Fruit fly (Drosophila melanogaster) whole organism, wandering third instar larva: ENCODE data around the gene IP3K1.

ENCODE experiments used
- Abd-B ChIP-seq: fragments of >200 bp; optimal IDR thresholded peaks from 2 replicates; lab custom pipeline; 2017; ENCODE audit warnings: missing biosample characterization, missing genetic modification characterization
- CG32264 ChIP-seq: fragments of 200-800 bp; sonication (Bioruptor generic); optimal IDR thresholded peaks from 2 replicates; lab custom pipeline; 2016; ENCODE audit warnings: missing biosample characterization, missing genetic modification characterization
- CG9705 ChIP-seq: fragments of 200-800 bp; sonication (Bioruptor generic); optimal IDR thresholded peaks from 2 replicates; lab custom pipeline; 2018; ENCODE audit warnings: missing biosample characterization, mild to moderate bottlenecking, missing genetic modification characterization
- CrebA ChIP-seq: fragments of 200-800 bp; sonication (Bioruptor generic); optimal IDR thresholded peaks from 2 replicates; lab custom pipeline; 2016; ENCODE audit warnings: missing biosample characterization, mild to moderate bottlenecking, missing genetic modification characterization, borderline replicate concordance
- Dfd ChIP-seq: fragments of >200 bp; optimal IDR thresholded peaks from 2 replicates; lab custom pipeline; 2017; ENCODE audit warnings: missing biosample characterization, missing genetic modification characterization
- Dif ChIP-seq: fragments of 200-275, 200-300 bp; sonication (Bioruptor generic); optimal IDR thresholded peaks from 2 replicates; lab custom pipeline; 2018; ENCODE audit warnings: missing biosample characterization, missing genetic modification characterization; ENCODE audit not compliant: partially characterized antibody
- GATAd ChIP-seq: sonication (Bioruptor generic); optimal IDR thresholded peaks from 2 replicates; lab custom pipeline; 2016; ENCODE audit warnings: missing biosample characterization, missing genetic modification characterization
- HLH106 ChIP-seq: fragments of 200-800 bp; optimal IDR thresholded peaks from 3 replicates; lab custom pipeline; 2019; ENCODE audit warnings: missing biosample characterization, mild to moderate bottlenecking, missing genetic modification characterization, moderate library complexity
- Hnf4 ChIP-seq: fragments of 200-800 bp; sonication (Bioruptor generic); optimal IDR thresholded peaks from 2 replicates; lab custom pipeline; 2016; ENCODE audit warnings: missing biosample characterization, mild to moderate bottlenecking, missing genetic modification characterization
- Hr78 ChIP-seq: fragments of >200 bp; optimal IDR thresholded peaks from 2 replicates; lab custom pipeline; 2017; ENCODE audit warnings: missing biosample characterization, missing genetic modification characterization
- Hr83 ChIP-seq: fragments of 200-300 bp; sonication (Bioruptor generic); optimal IDR thresholded peaks from 2 replicates; lab custom pipeline; 2016; ENCODE audit warnings: missing biosample characterization, mild to moderate bottlenecking, missing genetic modification characterization, moderate library complexity; ENCODE audit not compliant: poor library complexity, severe bottlenecking
- Jra ChIP-seq: sonication (Bioruptor generic); optimal IDR thresholded peaks from 2 replicates; lab custom pipeline; 2016; ENCODE audit warnings: missing biosample characterization, missing genetic modification characterization
- Mio ChIP-seq: sonication (Bioruptor generic); optimal IDR thresholded peaks from 2 replicates; lab custom pipeline; 2016; ENCODE audit warnings: missing biosample characterization, missing genetic modification characterization
- Myc ChIP-seq: fragments of >200 bp; optimal IDR thresholded peaks from 2 replicates; lab custom pipeline; 2017
- N ChIP-seq: fragments of >200 bp; optimal IDR thresholded peaks from 2 replicates; lab custom pipeline; 2018; ENCODE audit warnings: missing biosample characterization, missing external identifiers, missing genetic modification characterization
- OdsH ChIP-seq: fragments of 200-800 bp; sonication (Bioruptor generic); optimal IDR thresholded peaks from 2 replicates; lab custom pipeline; 2016; ENCODE audit warnings: missing biosample characterization, mild to moderate bottlenecking, missing genetic modification characterization
- Rel ChIP-seq, 2 experiments: fragments of 200-800 bp; sonication (Bioruptor generic) in 1 of 2; optimal IDR thresholded peaks; 2 replicates in 1 of 2; 3 replicates in 1 of 2; lab custom pipeline; 2016 to 2019; ENCODE audit warnings: mild to moderate bottlenecking in 2 of 2, missing biosample characterization in 2 of 2, missing genetic modification characterization in 2 of 2, moderate library complexity in 1 of 2
- Sp1 ChIP-seq: fragments of 200-800 bp; sonication (Bioruptor generic); optimal IDR thresholded peaks from 3 replicates; lab custom pipeline; 2019; ENCODE audit warnings: missing biosample characterization, mild to moderate bottlenecking, missing genetic modification characterization, moderate library complexity
- Vsx2 ChIP-seq: fragments of 200-300, 225-300 bp; sonication (Bioruptor generic); optimal IDR thresholded peaks from 2 replicates; lab custom pipeline; 2018; ENCODE audit warnings: missing biosample characterization, missing genetic modification characterization; ENCODE audit not compliant: partially characterized antibody
- br ChIP-seq: fragments of 200-800 bp; sonication (Bioruptor generic); optimal IDR thresholded peaks from 2 replicates; lab custom pipeline; 2016; ENCODE audit warnings: missing biosample characterization, missing genetic modification characterization
- brk ChIP-seq: fragments of 200-800 bp; sonication (Bioruptor generic); optimal IDR thresholded peaks from 2 replicates; lab custom pipeline; 2016; ENCODE audit warnings: missing biosample characterization, mild to moderate bottlenecking, missing genetic modification characterization
- dl ChIP-seq, 2 experiments: fragments of 175-275, 200-275 bp in 1 of 2; fragments of 200-275 bp in 1 of 2; sonication (Bioruptor generic); optimal IDR thresholded peaks; lab custom pipeline; 2018; ENCODE audit warnings: mild to moderate bottlenecking in 2 of 2, missing biosample characterization in 2 of 2, missing genetic modification characterization in 2 of 2, moderate library complexity in 2 of 2; ENCODE audit not compliant: partially characterized antibody in 2 of 2, insufficient read depth in 1 of 2
- dmrt93B ChIP-seq: fragments of 200-800 bp; sonication (Bioruptor generic); optimal IDR thresholded peaks from 2 replicates; lab custom pipeline; 2018; ENCODE audit warnings: missing biosample characterization, mild to moderate bottlenecking, missing genetic modification characterization
- dsf ChIP-seq: sonication (Bioruptor generic); optimal IDR thresholded peaks from 2 replicates; lab custom pipeline; 2016; ENCODE audit warnings: missing biosample characterization, missing genetic modification characterization, borderline replicate concordance
- ey ChIP-seq: fragments of 200-800 bp; sonication (Bioruptor generic); optimal IDR thresholded peaks from 2 replicates; lab custom pipeline; 2016; ENCODE audit warnings: missing biosample characterization, missing genetic modification characterization
- foxo ChIP-seq, 2 experiments: fragments of 200-800 bp; sonication (Bioruptor generic); optimal IDR thresholded peaks; 2 replicates in 1 of 2; 3 replicates in 1 of 2; lab custom pipeline; 2016 to 2017; ENCODE audit warnings: missing biosample characterization in 2 of 2, missing genetic modification characterization in 2 of 2
- fru ChIP-seq: fragments of 200-800 bp; sonication (Bioruptor generic); optimal IDR thresholded peaks from 3 replicates; lab custom pipeline; 2016; ENCODE audit warnings: missing biosample characterization, mild to moderate bottlenecking, missing genetic modification characterization
- h ChIP-seq: fragments of 200-800 bp; sonication (Bioruptor generic); optimal IDR thresholded peaks from 3 replicates; lab custom pipeline; 2016; ENCODE audit warnings: missing biosample characterization, mild to moderate bottlenecking, missing genetic modification characterization
- jim ChIP-seq: fragments of 175-275, 200-325 bp; sonication (Bioruptor generic); optimal IDR thresholded peaks from 2 replicates; lab custom pipeline; 2016; ENCODE audit warnings: missing biosample characterization, mild to moderate bottlenecking, missing genetic modification characterization
- lola ChIP-seq: fragments of >200 bp; optimal IDR thresholded peaks from 2 replicates; lab custom pipeline; 2017; ENCODE audit warnings: missing biosample characterization, missing genetic modification characterization
- pan ChIP-seq: fragments of >200 bp; optimal IDR thresholded peaks from 2 replicates; lab custom pipeline; 2017
- psq ChIP-seq: fragments of 200-800 bp; sonication (Bioruptor generic); optimal IDR thresholded peaks from 3 replicates; lab custom pipeline; 2017; ENCODE audit warnings: missing biosample characterization, mild to moderate bottlenecking, missing genetic modification characterization, moderate library complexity
- rgr ChIP-seq: fragments of 200-800 bp; sonication (Bioruptor generic); optimal IDR thresholded peaks from 3 replicates; lab custom pipeline; 2016; ENCODE audit warnings: missing biosample characterization, mild to moderate bottlenecking, missing genetic modification characterization
- sage ChIP-seq: fragments of 200-800 bp; sonication (Bioruptor generic); optimal IDR thresholded peaks from 2 replicates; lab custom pipeline; 2016; ENCODE audit warnings: missing biosample characterization, mild to moderate bottlenecking, missing genetic modification characterization
- sv ChIP-seq: fragments of 200-800 bp; sonication (Bioruptor generic); optimal IDR thresholded peaks from 3 replicates; lab custom pipeline; 2016; ENCODE audit warnings: missing biosample characterization, missing genetic modification characterization
- tai ChIP-seq: sonication (Bioruptor generic); optimal IDR thresholded peaks from 2 replicates; lab custom pipeline; 2016; ENCODE audit warnings: missing biosample characterization, missing genetic modification characterization
- usp ChIP-seq: fragments of >200 bp; optimal IDR thresholded peaks from 2 replicates; lab custom pipeline; 2017; ENCODE audit warnings: missing biosample characterization, missing genetic modification characterization
- woc ChIP-seq: sonication (Bioruptor generic); optimal IDR thresholded peaks from 2 replicates; lab custom pipeline; 2016; ENCODE audit warnings: missing biosample characterization, mild to moderate bottlenecking, missing genetic modification characterization

Gene IP3K1

DNA sequence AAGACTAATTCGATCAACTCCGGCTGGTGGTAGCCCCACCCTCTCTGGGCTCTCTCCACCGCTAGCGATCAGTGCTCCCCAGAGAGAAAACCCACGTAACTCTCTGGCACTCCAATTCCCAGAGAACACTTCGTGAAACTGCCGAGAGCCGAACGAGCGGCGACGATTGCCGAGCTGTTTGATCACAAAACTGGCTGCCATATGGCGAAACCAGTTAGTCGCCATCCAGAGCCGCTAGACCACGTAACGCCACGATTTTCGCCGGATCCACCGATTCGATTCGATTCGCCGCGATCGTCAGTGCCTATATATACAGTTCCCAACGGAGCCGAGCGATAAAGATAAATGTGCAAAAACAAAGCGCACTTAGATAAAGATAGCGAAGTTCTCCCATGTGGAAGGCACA lies at the start of gene IP3K1:
Gene IP3K1 (plus strand): TSS at position 209 of the 406 bp plus-strand sequence.
- TF ChIP-seq Sp1 (peak; percentile 68), rgr (peak; percentile 57), dsf (GFP tag; lab: Kevin White, UChicago) (no peak), ey (GFP tag; lab: Kevin White, UChicago) (no peak), CG9705 (GFP tag; lab: Kevin White, UChicago) (no peak), GATAd (GFP tag; lab: Kevin White, UChicago) (no peak), lola (GFP tag; lab: Kevin White, UChicago) (no peak), Dif (GFP tag; lab: Kevin White, UChicago) (peak; percentile 98), pan (no peak), CG32264 (no peak), Dfd (GFP tag; lab: Kevin White, UChicago) (no peak), usp (GFP tag; lab: Kevin White, UChicago) (no peak), Hnf4 (GFP tag; lab: Kevin White, UChicago) (peak; percentile 57), N (GFP tag; lab: Kevin White, UChicago) (no peak), CrebA (GFP tag; lab: Kevin White, UChicago) (no peak), foxo (GFP tag; optimal IDR thresholded peaks at IDR 0.05; lab: Kevin White, UChicago) (peak in 1 of 2 experiments; percentile 55), Mio (GFP tag; lab: Kevin White, UChicago) (peak; percentile 18), fru (GFP tag; lab: Kevin White, UChicago) (peak; percentile 54), brk (no peak), woc (GFP tag; lab: Kevin White, UChicago) (no peak), Myc (lab: Kevin White, UChicago) (no peak), tai (GFP tag; lab: Kevin White, UChicago) (no peak), psq (GFP tag; lab: Kevin White, UChicago) (no peak), Rel (GFP tag; optimal IDR thresholded peaks at IDR 0.05; lab: Kevin White, UChicago) (peak; percentile 64), Rel (tag; optimal IDR thresholded peaks at IDR 0.05; lab: Kevin White, UChicago) (peak; percentile 83), dl (GFP tag; optimal IDR thresholded peaks at IDR 0.05; lab: Kevin White, UChicago; ENCODE audit: insufficient read depth in 1 of 2, partially characterized antibody in 2 of 2) (peak; percentile 97 to 98), h (GFP tag; lab: Kevin White, UChicago) (peak; percentile 73), sage (GFP tag; lab: Kevin White, UChicago) (no peak), jim (GFP tag; lab: Kevin White, UChicago) (no peak), Hr83 (GFP tag; lab: Kevin White, UChicago) (peak; percentile 87), br (peak; percentile 67), HLH106 (tag; lab: Kevin White, UChicago) (peak; percentile 18), Abd-B (no peak), dmrt93B (GFP tag; lab: Kevin White, UChicago) (no peak), Jra (peak; percentile 52), Hr78 (GFP tag; lab: Kevin White, UChicago) (no peak), OdsH (GFP tag; lab: Kevin White, UChicago) (peak; percentile 51), sv (no peak), Vsx2 (GFP tag; lab: Kevin White, UChicago) (peak; percentile 94)

DNA sequence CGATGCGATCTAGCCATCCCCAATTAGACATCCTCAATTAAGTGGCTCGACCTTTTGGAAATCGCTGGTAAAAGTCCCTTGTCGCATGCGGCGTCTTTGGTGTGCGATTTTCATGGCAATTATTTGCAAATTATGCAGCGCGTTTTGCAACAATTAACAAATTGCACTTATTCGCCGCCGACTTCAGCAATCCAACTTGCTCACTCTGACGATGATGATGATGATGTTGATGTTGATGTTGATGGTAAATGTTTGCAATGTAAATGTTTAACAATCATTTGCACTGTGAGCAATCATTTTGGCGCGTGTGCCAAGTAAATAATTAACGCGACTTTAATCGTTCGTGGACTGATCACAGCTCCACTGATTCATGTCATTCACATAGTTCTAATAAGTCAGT lies 48.0 kb upstream of the IP3K1 start:
- no peak for TF ChIP-seq psq (GFP tag; lab: Kevin White, UChicago)
- TF ChIP-seq Jra, result no peak
- no peak for TF ChIP-seq CrebA (GFP tag; lab: Kevin White, UChicago)
- no peak for TF ChIP-seq fru (GFP tag; lab: Kevin White, UChicago)
- no peak for TF ChIP-seq Dfd (GFP tag; lab: Kevin White, UChicago)
- no peak for TF ChIP-seq sv
- no peak for TF ChIP-seq lola (GFP tag; lab: Kevin White, UChicago)
- TF ChIP-seq OdsH (GFP tag; lab: Kevin White, UChicago), result no peak
- TF ChIP-seq brk, result no peak
- no peak for TF ChIP-seq Abd-B
- TF ChIP-seq Vsx2 (GFP tag; lab: Kevin White, UChicago), result no peak
